Worm (Caenorhabditis elegans) whole organism, L1 larva: ENCODE results near the gene Y49E10.25.
A peak's percentile ranks its signal among the peaks of the same experiment; 100 is the strongest.

Experiments
- C04F5.9 ChIP-seq: sonication (generic microtip); optimal IDR thresholded peaks from 2 replicates; lab custom pipeline; 2016; ENCODE audit warnings: missing genetic modification characterization, missing compliant biosample characterization
- F16B12.6 ChIP-seq: fragments of 150-350 bp; optimal IDR thresholded peaks from 2 replicates; lab custom pipeline; 2014; ENCODE audit warnings: missing biosample characterization, missing genetic modification characterization
- Y116A8C.19 ChIP-seq: sonication (generic microtip); optimal IDR thresholded peaks from 2 replicates; lab custom pipeline; 2016; ENCODE audit warnings: missing compliant biosample characterization, missing genetic modification characterization, borderline replicate concordance
- blmp-1 ChIP-seq: fragments of 150-350 bp; optimal IDR thresholded peaks from 2 replicates; lab custom pipeline; 2014; ENCODE audit warnings: missing biosample characterization, missing genetic modification characterization
- ceh-82 ChIP-seq, 3 experiments: fragments of 150-350 bp in 1 of 3; sonication (generic microtip) in 2 of 3; optimal IDR thresholded peaks; 2 replicates each; lab custom pipeline; 2014 to 2017; ENCODE audit warnings: missing biosample characterization in 3 of 3, missing genetic modification characterization in 3 of 3
- ceh-90 ChIP-seq: sonication (generic microtip); optimal IDR thresholded peaks from 2 replicates; lab custom pipeline; 2016; ENCODE audit warnings: missing genetic modification characterization, missing compliant biosample characterization
- ces-1 ChIP-seq: fragments of 150-350 bp; optimal IDR thresholded peaks from 2 replicates; lab custom pipeline; 2014; ENCODE audit warnings: missing biosample characterization, missing genetic modification reagents, missing genetic modification characterization
- dpl-1 ChIP-seq, 3 experiments: fragments of 150-350 bp in 2 of 3; sonication (generic microtip) in 1 of 3; optimal IDR thresholded peaks; 2 replicates each; lab custom pipeline; 2014 to 2017; ENCODE audit warnings: missing biosample characterization in 3 of 3, missing genetic modification characterization in 3 of 3, missing genetic modification reagents in 3 of 3
- dsc-1 ChIP-seq: sonication (generic microtip); optimal IDR thresholded peaks from 2 replicates; lab custom pipeline; 2016; ENCODE audit warnings: mild to moderate bottlenecking, missing genetic modification characterization, missing compliant biosample characterization
- efl-1 ChIP-seq, 4 experiments: fragments of 150-350 bp; optimal IDR thresholded peaks in 3 of 4; peaks in 1 of 4; 1 replicate in 1 of 4; 2 replicates in 3 of 4; lab custom pipeline; 2014; ENCODE audit warnings: missing biosample characterization in 2 of 4, missing genetic modification characterization in 2 of 4, missing genetic modification reagents in 2 of 4
- egl-27 ChIP-seq, 2 experiments: fragments of 150-350 bp in 1 of 2; sonication (generic microtip); optimal IDR thresholded peaks; 3 replicates each; lab custom pipeline; 2017 to 2018; ENCODE audit warnings: missing biosample characterization in 2 of 2, missing genetic modification characterization in 2 of 2, missing genetic modification reagents in 2 of 2
- elt-2 ChIP-seq: sonication (generic microtip); optimal IDR thresholded peaks from 2 replicates; lab custom pipeline; 2016; ENCODE audit warnings: missing genetic modification characterization, mild to moderate bottlenecking, inconsistent platforms, missing compliant biosample characterization, missing genetic modification reagents
- elt-3 ChIP-seq, 6 experiments: fragments of 150-350 bp in 1 of 6; sonication (generic microtip); optimal IDR thresholded peaks; 2 replicates each; lab custom pipeline; 2017 to 2018; ENCODE audit warnings: missing biosample characterization in 6 of 6, missing genetic modification characterization in 6 of 6, inconsistent platforms in 1 of 6
- ets-5 ChIP-seq: fragments of 200-800 bp; sonication (Bioruptor generic); IDR thresholded peaks from 2 replicates; pipeline ENCODE4 v1.3.6; 2022; ENCODE audit warnings: missing genetic modification characterization, missing compliant biosample characterization
- fkh-8 ChIP-seq: sonication (generic microtip); optimal IDR thresholded peaks from 2 replicates; lab custom pipeline; 2016; ENCODE audit warnings: mild to moderate bottlenecking, missing genetic modification characterization, missing compliant biosample characterization
- irx-1 ChIP-seq: sonication (generic microtip); optimal IDR thresholded peaks from 2 replicates; lab custom pipeline; 2016; ENCODE audit warnings: missing genetic modification characterization, missing compliant biosample characterization
- isw-1 ChIP-seq: fragments of 200-800 bp; sonication (Bioruptor generic); IDR thresholded peaks from 2 replicates; pipeline ENCODE4 v1.3.6; 2022; ENCODE audit warnings: missing genetic modification characterization, missing compliant biosample characterization
- lin-13 ChIP-seq: fragments of 150-350 bp; optimal IDR thresholded peaks from 2 replicates; lab custom pipeline; 2014; ENCODE audit warnings: missing biosample characterization, missing genetic modification reagents, missing genetic modification characterization
- lin-15B ChIP-seq: fragments of 150-350 bp; sonication (generic microtip); optimal IDR thresholded peaks from 3 replicates; lab custom pipeline; 2014; ENCODE audit warnings: missing biosample characterization, missing genetic modification characterization
- lin-35 ChIP-seq, 2 experiments: fragments of 150-350 bp; optimal IDR thresholded peaks; 2 replicates each; lab custom pipeline; 2014; ENCODE audit warnings: missing biosample characterization in 2 of 2, missing genetic modification characterization in 2 of 2, missing genetic modification reagents in 2 of 2
- lin-39 ChIP-seq: fragments of 150-350 bp; optimal IDR thresholded peaks from 2 replicates; lab custom pipeline; 2014; ENCODE audit warnings: missing biosample characterization, missing genetic modification reagents, missing genetic modification characterization
- lsy-2 ChIP-seq, 2 experiments: fragments of 150-350 bp; optimal IDR thresholded peaks; 2 replicates each; lab custom pipeline; 2014; ENCODE audit warnings: missing biosample characterization in 2 of 2, missing genetic modification characterization in 2 of 2
- mab-9 ChIP-seq: fragments of 200-800 bp; sonication (Bioruptor generic); IDR thresholded peaks from 2 replicates; pipeline ENCODE4 v1.3.6; 2022; ENCODE audit warnings: missing genetic modification reagents, missing genetic modification characterization, missing compliant biosample characterization
- mdl-1 ChIP-seq, 2 experiments: fragments of 150-350 bp; optimal IDR thresholded peaks; 2 replicates each; lab custom pipeline; 2014 to 2017; ENCODE audit warnings: missing biosample characterization in 2 of 2, missing genetic modification characterization in 2 of 2, inconsistent platforms in 1 of 2
- mef-2 ChIP-seq: fragments of 150-350 bp; optimal IDR thresholded peaks from 2 replicates; lab custom pipeline; 2014; ENCODE audit warnings: missing biosample characterization, missing genetic modification characterization
- mep-1 ChIP-seq: fragments of 150-350 bp; optimal IDR thresholded peaks from 2 replicates; lab custom pipeline; 2014; ENCODE audit warnings: missing biosample characterization, missing genetic modification characterization
- nhr-11 ChIP-seq: fragments of 150-350 bp; optimal IDR thresholded peaks from 2 replicates; lab custom pipeline; 2014; ENCODE audit warnings: missing biosample characterization, missing genetic modification characterization
- nhr-12 ChIP-seq: sonication (generic microtip); optimal IDR thresholded peaks from 2 replicates; lab custom pipeline; 2017; ENCODE audit warnings: missing biosample characterization, missing genetic modification characterization
- nhr-19 ChIP-seq: fragments of 200-800 bp; sonication (Bioruptor generic); conservative IDR thresholded peaks from 2 replicates; pipeline ENCODE4 v1.3.6; 2022; ENCODE audit warnings: missing genetic modification characterization, missing compliant biosample characterization
- nhr-20 ChIP-seq: sonication (generic microtip); optimal IDR thresholded peaks from 2 replicates; lab custom pipeline; 2016; ENCODE audit warnings: mild to moderate bottlenecking, missing genetic modification characterization, missing compliant biosample characterization
- nhr-237 ChIP-seq: fragments of 150-350 bp; optimal IDR thresholded peaks from 2 replicates; lab custom pipeline; 2014; ENCODE audit warnings: missing biosample characterization, missing genetic modification characterization
- nhr-28 ChIP-seq: fragments of 150-350 bp; optimal IDR thresholded peaks from 2 replicates; lab custom pipeline; 2014; ENCODE audit warnings: missing biosample characterization, missing genetic modification characterization
- nhr-47 ChIP-seq: sonication (generic microtip); optimal IDR thresholded peaks from 2 replicates; lab custom pipeline; 2016; ENCODE audit warnings: mild to moderate bottlenecking, missing genetic modification characterization, moderate library complexity, missing compliant biosample characterization
- nhr-71 ChIP-seq: sonication (generic microtip); optimal IDR thresholded peaks from 2 replicates; lab custom pipeline; 2016; ENCODE audit warnings: mild to moderate bottlenecking, missing genetic modification characterization, moderate library complexity, missing compliant biosample characterization
- nhr-76 ChIP-seq: sonication (generic microtip); optimal IDR thresholded peaks from 2 replicates; lab custom pipeline; 2017; ENCODE audit warnings: missing biosample characterization, missing genetic modification characterization
- nhr-84 ChIP-seq: sonication (generic microtip); optimal IDR thresholded peaks from 2 replicates; lab custom pipeline; 2017; ENCODE audit warnings: missing biosample characterization, missing genetic modification characterization
- nhr-85 ChIP-seq: sonication (generic microtip); peaks from one replicate; lab custom pipeline; 2016; ENCODE audit warnings: missing genetic modification characterization, inconsistent platforms, missing compliant biosample characterization
- nhr-90 ChIP-seq: sonication (generic microtip); optimal IDR thresholded peaks from 2 replicates; lab custom pipeline; 2016; ENCODE audit warnings: mild to moderate bottlenecking, missing genetic modification characterization, missing compliant biosample characterization; ENCODE audit not compliant: poor library complexity
- rnt-1 ChIP-seq: sonication (generic microtip); optimal IDR thresholded peaks from 2 replicates; lab custom pipeline; 2016; ENCODE audit warnings: mild to moderate bottlenecking, missing genetic modification characterization, moderate library complexity, missing compliant biosample characterization
- snpc-4 ChIP-seq: fragments of 150-350 bp; optimal IDR thresholded peaks from 2 replicates; lab custom pipeline; 2014; ENCODE audit warnings: missing biosample characterization, missing genetic modification characterization
- snu-23 ChIP-seq: sonication (generic microtip); optimal IDR thresholded peaks from 2 replicates; lab custom pipeline; 2016; ENCODE audit warnings: missing genetic modification characterization, missing compliant biosample characterization
- sptf-1 ChIP-seq: fragments of 150-350 bp; optimal IDR thresholded peaks from 2 replicates; lab custom pipeline; 2014; ENCODE audit warnings: missing biosample characterization, missing genetic modification characterization
- sup-37 ChIP-seq: fragments of 200-800 bp; sonication (Bioruptor generic); optimal IDR thresholded peaks from 2 replicates; lab custom pipeline; 2018; ENCODE audit warnings: mild to moderate bottlenecking, missing genetic modification characterization, missing compliant biosample characterization
- swsn-7 ChIP-seq: sonication (generic microtip); optimal IDR thresholded peaks from 2 replicates; lab custom pipeline; 2016; ENCODE audit warnings: missing genetic modification characterization, missing compliant biosample characterization
- tbx-2 ChIP-seq: sonication (generic microtip); optimal IDR thresholded peaks from 2 replicates; lab custom pipeline; 2016; ENCODE audit warnings: missing genetic modification characterization, missing compliant biosample characterization
- unc-130 ChIP-seq: fragments of 150-350 bp; optimal IDR thresholded peaks from 2 replicates; lab custom pipeline; 2017; ENCODE audit warnings: missing biosample characterization, missing genetic modification characterization, inconsistent platforms
- unc-30 ChIP-seq: sonication (generic microtip); optimal IDR thresholded peaks from 2 replicates; lab custom pipeline; 2017; ENCODE audit warnings: missing biosample characterization, missing genetic modification characterization
- unc-86 ChIP-seq: sonication (generic microtip); optimal IDR thresholded peaks from 2 replicates; lab custom pipeline; 2016; ENCODE audit warnings: missing genetic modification characterization, missing compliant biosample characterization
- unc-98 ChIP-seq: fragments of 200-800 bp; sonication (Bioruptor generic); IDR thresholded peaks from 2 replicates; pipeline ENCODE4 v1.3.6; 2022; ENCODE audit warnings: missing genetic modification characterization, missing compliant biosample characterization
- xbp-1 ChIP-seq: sonication (generic microtip); optimal IDR thresholded peaks from 2 replicates; lab custom pipeline; 2016; ENCODE audit warnings: missing genetic modification characterization, missing compliant biosample characterization
- ztf-11 ChIP-seq, 2 experiments: sonication (generic microtip); optimal IDR thresholded peaks; 2 replicates each; lab custom pipeline; 2016 to 2017; ENCODE audit warnings: missing genetic modification characterization in 2 of 2, missing biosample characterization in 1 of 2, missing compliant biosample characterization in 1 of 2

Gene Y49E10.25

ce11 chrIII:12528029-12528428 is 36.1 kb upstream of the Y49E10.25 start:
- TF ChIP-seq sptf-1 (tag; lab: Kevin White, UChicago) = no peak
- TF ChIP-seq efl-1 (optimal IDR thresholded peaks at IDR 0.05; lab: Kevin White, UChicago) = peak; percentile 87
- peak; percentile 89 to 99 for TF ChIP-seq efl-1 (GFP tag; optimal IDR thresholded peaks at IDR 0.05 in 1 of 2; lab: Kevin White, UChicago)
- TF ChIP-seq dpl-1 (GFP tag; optimal IDR thresholded peaks at IDR 0.05; lab: Kevin White, UChicago) = peak; percentile 85 to 92 (median 89)
- TF ChIP-seq lsy-2 (tag; optimal IDR thresholded peaks at IDR 0.05; lab: Kevin White, UChicago) = peak; percentile 65 to 73
- TF ChIP-seq rnt-1 = no peak
- TF ChIP-seq unc-86 = peak; percentile 27
- peak; percentile 66 for TF ChIP-seq snu-23 (GFP tag; lab: Kevin White, UChicago)
- no peak for TF ChIP-seq Y116A8C.19 (tag; lab: Kevin White, UChicago)
- TF ChIP-seq mef-2 = no peak
- TF ChIP-seq snpc-4 (tag; lab: Kevin White, UChicago) = no peak
- TF ChIP-seq nhr-12 = no peak
- no peak for TF ChIP-seq fkh-8
- TF ChIP-seq nhr-47 (tag; lab: Kevin White, UChicago) = peak; percentile 74
- no peak for TF ChIP-seq lin-13 (GFP tag; lab: Kevin White, UChicago)
- TF ChIP-seq mab-9 = no peak
- TF ChIP-seq C04F5.9 (tag; lab: Kevin White, UChicago) = peak; percentile 6
- peak; percentile 50 for TF ChIP-seq nhr-20 (tag; lab: Kevin White, UChicago)
- peak; percentile 45 for TF ChIP-seq xbp-1
- TF ChIP-seq irx-1 (tag; lab: Kevin White, UChicago) = peak; percentile 43
- no peak for TF ChIP-seq ets-5 (GFP tag; lab: Robert Waterston, UW)
- TF ChIP-seq nhr-237 (tag; lab: Kevin White, UChicago) = no peak
- TF ChIP-seq nhr-84 (tag; lab: Kevin White, UChicago) = no peak
- TF ChIP-seq blmp-1 (tag; lab: Kevin White, UChicago) = peak; percentile 12
- peak; percentile 43 for TF ChIP-seq tbx-2 (tag; lab: Kevin White, UChicago)
- TF ChIP-seq nhr-71 (tag; lab: Kevin White, UChicago) = peak; percentile 75
- TF ChIP-seq nhr-28 (tag; lab: Kevin White, UChicago) = no peak
- TF ChIP-seq nhr-85 (tag; lab: Kevin White, UChicago) = peak; percentile 74
- TF ChIP-seq unc-30 (tag; lab: Kevin White, UChicago) = no peak
- peak in 1 of 2 experiments; percentile 3 for TF ChIP-seq ztf-11 (tag; optimal IDR thresholded peaks at IDR 0.05; lab: Kevin White, UChicago)
- TF ChIP-seq unc-98 (GFP tag; lab: Robert Waterston, UW) = no peak
- peak; percentile 94 for TF ChIP-seq F16B12.6 (tag; lab: Kevin White, UChicago)
- peak in 1 of 6 experiments; percentile 5 for TF ChIP-seq elt-3 (tag; optimal IDR thresholded peaks at IDR 0.05; lab: Kevin White, UChicago)
- TF ChIP-seq nhr-19 (GFP tag; lab: Robert Waterston, UW) = peak; percentile 52
- peak; percentile 9 for TF ChIP-seq lin-39 (tag; lab: Kevin White, UChicago)
- no peak for TF ChIP-seq ceh-90 (tag; lab: Kevin White, UChicago)
- peak; percentile 54 for TF ChIP-seq dsc-1 (tag; lab: Kevin White, UChicago)
- TF ChIP-seq sup-37 = no peak
- peak; percentile 78 to 90 for TF ChIP-seq lin-35 (GFP tag; optimal IDR thresholded peaks at IDR 0.05; lab: Kevin White, UChicago)
- no peak for TF ChIP-seq ces-1 (GFP tag; lab: Kevin White, UChicago)
- TF ChIP-seq egl-27 (tag; optimal IDR thresholded peaks at IDR 0.05; lab: Kevin White, UChicago) = no peak
- no peak for TF ChIP-seq mdl-1 (tag; optimal IDR thresholded peaks at IDR 0.05; lab: Kevin White, UChicago)
- TF ChIP-seq lin-15B (tag; lab: Kevin White, UChicago) = peak; percentile 22
- TF ChIP-seq nhr-76 (tag; lab: Kevin White, UChicago) = no peak
- TF ChIP-seq nhr-90 (tag; lab: Kevin White, UChicago) = peak; percentile 68
- TF ChIP-seq isw-1 = 0 out of 2 replicates have a peak, but pooled peaks have one; percentile 3
- TF ChIP-seq unc-130 (tag; lab: Kevin White, UChicago) = no peak
- TF ChIP-seq elt-2 (tag; lab: Kevin White, UChicago) = no peak
- peak; percentile 73 for TF ChIP-seq mep-1
- TF ChIP-seq nhr-11 = no peak
- peak; percentile 55 for TF ChIP-seq swsn-7
- TF ChIP-seq ceh-82 (tag; optimal IDR thresholded peaks at IDR 0.05; lab: Kevin White, UChicago) = peak in 2 of 3 experiments; percentile 13 to 37
